Worm (Caenorhabditis elegans) whole organism, early embryonic: ENCODE data around the gene Y45G5AM.5.

Experiments used
- B0310.2 ChIP-seq: sonication (generic microtip); optimal IDR thresholded peaks from 2 replicates; lab custom pipeline; 2016; ENCODE audit warnings: mild to moderate bottlenecking, missing genetic modification characterization, missing compliant biosample characterization
- aly-1 ChIP-seq: sonication (generic microtip); optimal IDR thresholded peaks from 2 replicates; lab custom pipeline; 2016; ENCODE audit warnings: missing genetic modification characterization, missing compliant biosample characterization
- ama-1 ChIP-seq: fragments of 150-350 bp; optimal IDR thresholded peaks from 2 replicates; lab custom pipeline; 2014
- ceh-36 ChIP-seq: sonication (generic microtip); optimal IDR thresholded peaks from 2 replicates; lab custom pipeline; 2016; ENCODE audit warnings: missing genetic modification characterization, inconsistent platforms, missing compliant biosample characterization
- hmbx-1 ChIP-seq: sonication (generic microtip); optimal IDR thresholded peaks from 2 replicates; lab custom pipeline; 2016; ENCODE audit warnings: mild to moderate bottlenecking, missing genetic modification characterization, missing compliant biosample characterization
- hmg-4 ChIP-seq: fragments of 200-800 bp; sonication (Bioruptor generic); optimal IDR thresholded peaks from 2 replicates; lab custom pipeline; 2018; ENCODE audit warnings: mild to moderate bottlenecking, missing genetic modification characterization, missing compliant biosample characterization
- pes-1 ChIP-seq: fragments of 200-800 bp; sonication (Bioruptor generic); IDR thresholded peaks from 2 replicates; pipeline ENCODE4 v1.3.6; 2022; ENCODE audit warnings: missing genetic modification reagents, missing genetic modification characterization, missing compliant biosample characterization
- tbx-11 ChIP-seq: fragments of 200-800 bp; sonication (Bioruptor generic); IDR thresholded peaks from 2 replicates; pipeline ENCODE4 v1.3.6; 2022; ENCODE audit warnings: missing genetic modification characterization, missing compliant biosample characterization
- tra-4 ChIP-seq: sonication (generic microtip); optimal IDR thresholded peaks from 2 replicates; lab custom pipeline; 2017; ENCODE audit warnings: missing genetic modification characterization, missing compliant biosample characterization

ce11 chrV:4138688-4139087 is 21.5 kb upstream of the Y45G5AM.5 start, which contains the start of gene lgc-29:
- TF ChIP-seq ama-1 (lab: Kevin White, UChicago) (no peak), aly-1 (no peak), hmg-4 (GFP tag; lab: Kevin White, UChicago) (no peak), tbx-11 (no peak), hmbx-1 (tag; lab: Kevin White, UChicago) (no peak), B0310.2 (no peak), tra-4 (tag; lab: Kevin White, UChicago) (no peak), pes-1 (GFP tag; lab: Robert Waterston, UW) (no peak), ceh-36 (tag; lab: Kevin White, UChicago) (no peak)
